Worm (Caenorhabditis elegans) whole organism, late embryonic: ENCODE results near the gene nhx-4.

Source experiments
- F13H6.1 ChIP-seq: sonication (generic microtip); optimal IDR thresholded peaks from 2 replicates; lab custom pipeline; 2016; ENCODE audit warnings: missing genetic modification characterization, missing compliant biosample characterization
- ceh-19 ChIP-seq: fragments of 200-800 bp; sonication (Bioruptor generic); optimal IDR thresholded peaks from 2 replicates; lab custom pipeline; 2018; ENCODE audit warnings: mild to moderate bottlenecking, missing genetic modification characterization, missing compliant biosample characterization
- ceh-2 ChIP-seq: sonication (generic microtip); optimal IDR thresholded peaks from 2 replicates; lab custom pipeline; 2016; ENCODE audit warnings: missing genotype, missing genetic modification characterization, missing compliant biosample characterization
- ceh-22 ChIP-seq: sonication (generic microtip); optimal IDR thresholded peaks from 2 replicates; lab custom pipeline; 2017; ENCODE audit warnings: missing biosample characterization, missing genetic modification characterization
- ceh-24 ChIP-seq: sonication (generic microtip); optimal IDR thresholded peaks from 2 replicates; lab custom pipeline; 2016; ENCODE audit warnings: mild to moderate bottlenecking, missing genetic modification characterization, missing compliant biosample characterization
- ceh-31 ChIP-seq: sonication (generic microtip); optimal IDR thresholded peaks from 2 replicates; lab custom pipeline; 2016; ENCODE audit warnings: missing genetic modification characterization, missing compliant biosample characterization
- ceh-34 ChIP-seq: sonication (generic microtip); optimal IDR thresholded peaks from 2 replicates; lab custom pipeline; 2016; ENCODE audit warnings: mild to moderate bottlenecking, missing genetic modification characterization, missing compliant biosample characterization
- ceh-48 ChIP-seq: sonication (generic microtip); optimal IDR thresholded peaks from 2 replicates; lab custom pipeline; 2016; ENCODE audit warnings: missing genetic modification characterization, inconsistent platforms, missing compliant biosample characterization
- ceh-9 ChIP-seq: sonication (generic microtip); optimal IDR thresholded peaks from 2 replicates; lab custom pipeline; 2016; ENCODE audit warnings: mild to moderate bottlenecking, missing genetic modification characterization, inconsistent platforms, missing compliant biosample characterization
- che-1 ChIP-seq: sonication (generic microtip); optimal IDR thresholded peaks from 2 replicates; lab custom pipeline; 2016; ENCODE audit warnings: mild to moderate bottlenecking, missing genetic modification characterization, missing compliant biosample characterization
- dve-1 ChIP-seq: sonication (generic microtip); optimal IDR thresholded peaks from 2 replicates; lab custom pipeline; 2017; ENCODE audit warnings: antibody characterized with exemption, mild to moderate bottlenecking, missing genetic modification characterization, missing compliant biosample characterization
- elt-4 ChIP-seq: sonication (generic microtip); optimal IDR thresholded peaks from 2 replicates; lab custom pipeline; 2016; ENCODE audit warnings: missing genetic modification characterization, missing compliant biosample characterization
- ets-4 ChIP-seq: sonication (generic microtip); optimal IDR thresholded peaks from 2 replicates; lab custom pipeline; 2016; ENCODE audit warnings: missing genetic modification characterization, missing compliant biosample characterization
- fkh-6 ChIP-seq: sonication (generic microtip); optimal IDR thresholded peaks from 2 replicates; lab custom pipeline; 2016; ENCODE audit warnings: missing genetic modification characterization, missing compliant biosample characterization
- hlh-30 ChIP-seq: sonication (generic microtip); optimal IDR thresholded peaks from 2 replicates; lab custom pipeline; 2017; ENCODE audit warnings: antibody characterized with exemption, missing genetic modification characterization, missing compliant biosample characterization; ENCODE audit not compliant: insufficient read depth
- hlh-6 ChIP-seq: sonication (generic microtip); optimal IDR thresholded peaks from 2 replicates; lab custom pipeline; 2016; ENCODE audit warnings: missing genotype, missing genetic modification characterization, missing compliant biosample characterization
- hlh-8 ChIP-seq: sonication (generic microtip); optimal IDR thresholded peaks from 2 replicates; lab custom pipeline; 2016; ENCODE audit warnings: missing genotype, missing genetic modification characterization, missing compliant biosample characterization
- lim-6 ChIP-seq: sonication (generic microtip); optimal IDR thresholded peaks from 2 replicates; lab custom pipeline; 2016; ENCODE audit warnings: missing genetic modification characterization, missing compliant biosample characterization
- mec-3 ChIP-seq: sonication (generic microtip); optimal IDR thresholded peaks from 2 replicates; lab custom pipeline; 2016; ENCODE audit warnings: borderline replicate concordance, missing genetic modification characterization, missing compliant biosample characterization
- nfya-1 ChIP-seq: sonication (generic microtip); optimal IDR thresholded peaks from 2 replicates; lab custom pipeline; 2017; ENCODE audit warnings: missing genetic modification characterization, mild to moderate bottlenecking, missing compliant biosample characterization, antibody characterized with exemption, moderate library complexity
- npax-4 ChIP-seq: sonication (generic microtip); optimal IDR thresholded peaks from 2 replicates; lab custom pipeline; 2016; ENCODE audit warnings: missing genetic modification characterization, missing compliant biosample characterization
- pat-9 ChIP-seq: fragments of 200-800 bp; sonication (Bioruptor generic); optimal IDR thresholded peaks from 2 replicates; lab custom pipeline; 2018; ENCODE audit warnings: mild to moderate bottlenecking, missing genetic modification characterization, moderate library complexity, missing compliant biosample characterization
- pha-2 ChIP-seq: sonication (generic microtip); optimal IDR thresholded peaks from 2 replicates; lab custom pipeline; 2017; ENCODE audit warnings: mild to moderate bottlenecking, missing genetic modification characterization, missing compliant biosample characterization
- pha-4 ChIP-seq: fragments of 150-350 bp; optimal IDR thresholded peaks from 2 replicates; lab custom pipeline; 2018; ENCODE audit warnings: missing biosample characterization, missing genetic modification reagents, missing genetic modification characterization
- rnt-1 ChIP-seq: sonication (generic microtip); optimal IDR thresholded peaks from 2 replicates; lab custom pipeline; 2016; ENCODE audit warnings: missing genetic modification characterization, missing compliant biosample characterization
- sox-4 ChIP-seq: sonication (generic microtip); optimal IDR thresholded peaks from 2 replicates; lab custom pipeline; 2017; ENCODE audit warnings: mild to moderate bottlenecking, missing genetic modification characterization, inconsistent platforms, missing compliant biosample characterization
- tbx-2 ChIP-seq: sonication (generic microtip); optimal IDR thresholded peaks from 2 replicates; lab custom pipeline; 2016; ENCODE audit warnings: missing genetic modification characterization, missing compliant biosample characterization
- unc-3 ChIP-seq, 2 experiments: fragments of 200-800 bp in 1 of 2; sonication (Bioruptor generic) in 1 of 2; sonication (generic microtip) in 1 of 2; conservative IDR thresholded peaks in 1 of 2; optimal IDR thresholded peaks in 1 of 2; 2 replicates each; pipeline versions ENCODE4 v1.3.6 to Lab custom; 2016 to 2022; ENCODE audit warnings: missing compliant biosample characterization in 2 of 2, missing genetic modification characterization in 2 of 2, missing genetic modification reagents in 1 of 2
- unc-42 ChIP-seq: sonication (generic microtip); optimal IDR thresholded peaks from 2 replicates; lab custom pipeline; 2016; ENCODE audit warnings: missing genotype, missing genetic modification characterization, missing compliant biosample characterization
- ztf-16 ChIP-seq: sonication (generic microtip); optimal IDR thresholded peaks from 2 replicates; lab custom pipeline; 2017; ENCODE audit warnings: missing genetic modification characterization, missing compliant biosample characterization

The nhx-4 gene

ce11 chrX:6963842-6964241, 49.8 kb downstream of the nhx-4 start:
- TF ChIP-seq hlh-6, result no peak
- TF ChIP-seq unc-42 (tag; lab: Kevin White, UChicago), result peak; percentile 81
- TF ChIP-seq, all 69 proteins: peak for 1

DNA sequence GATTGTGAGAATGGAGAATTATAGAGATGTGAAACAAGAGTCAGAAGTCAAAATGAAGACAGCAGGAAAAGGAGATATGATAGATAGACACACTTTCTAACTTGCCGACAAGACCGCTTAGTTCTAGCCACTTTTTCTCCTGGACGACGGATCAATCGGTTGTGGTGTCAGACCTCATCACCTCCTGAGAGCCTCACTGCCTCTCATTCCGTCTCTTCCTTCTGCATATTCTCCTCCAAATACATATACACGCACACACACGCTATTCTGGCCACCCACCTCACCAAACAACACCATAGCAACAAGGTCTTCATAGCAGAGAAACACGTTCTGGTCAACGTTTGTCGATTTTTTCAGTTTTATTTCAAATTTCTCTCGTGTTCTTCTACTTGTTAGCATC, 53.0 kb downstream of the nhx-4 start, which contains the start of gene F01E11.3:
Gene F01E11.3 (plus strand): TSS at position 301 of the 400 bp plus-strand sequence.
- TF ChIP-seq ceh-19 (GFP tag; lab: Kevin White, UChicago) (no peak), pat-9 (tag; lab: Kevin White, UChicago) (no peak), elt-4 (tag; lab: Kevin White, UChicago) (no peak), ets-4 (tag; lab: Kevin White, UChicago) (no peak), ceh-31 (tag; lab: Kevin White, UChicago) (no peak), ceh-22 (tag; lab: Kevin White, UChicago) (no peak), F13H6.1 (tag; lab: Kevin White, UChicago) (no peak), npax-4 (tag; lab: Kevin White, UChicago) (no peak), fkh-6 (no peak), sox-4 (tag; lab: Kevin White, UChicago) (no peak)

DNA sequence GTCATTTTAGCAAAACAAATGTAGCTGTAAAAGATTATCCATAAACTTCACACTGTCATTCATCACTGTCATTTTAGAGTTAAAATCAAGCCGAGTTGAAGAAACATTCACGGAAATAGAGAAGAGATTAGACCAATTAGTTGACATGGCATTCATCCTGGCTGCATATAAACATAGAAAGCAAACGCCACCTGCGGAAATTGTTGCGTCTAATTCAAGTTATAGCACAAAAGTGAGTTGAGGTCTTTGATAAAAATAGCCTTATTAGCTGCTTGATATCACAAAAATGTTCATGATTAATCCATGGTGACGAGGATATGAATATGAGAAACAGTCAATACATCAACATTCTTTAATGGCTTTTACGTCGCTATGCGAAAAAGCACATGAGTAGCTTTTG, 54.5 kb downstream of the nhx-4 start:
- TF ChIP-seq ceh-22 (tag; lab: Kevin White, UChicago) (no peak), npax-4 (tag; lab: Kevin White, UChicago) (no peak), ceh-9 (no peak), unc-3 (GFP tag; conservative IDR thresholded peaks at IDR 0.05; lab: Robert Waterston, UW) (no peak), unc-3 (tag; optimal IDR thresholded peaks at IDR 0.05; lab: Kevin White, UChicago) (no peak), pha-4 (no peak), che-1 (tag; lab: Kevin White, UChicago) (no peak), ceh-2 (tag; lab: Kevin White, UChicago) (no peak), nfya-1 (no peak), ceh-34 (tag; lab: Kevin White, UChicago) (no peak), hlh-30 (tag; lab: Kevin White, UChicago) (no peak), hlh-8 (tag; lab: Kevin White, UChicago) (no peak), ztf-16 (tag; lab: Kevin White, UChicago) (no peak), rnt-1 (tag; lab: Kevin White, UChicago) (no peak), elt-4 (tag; lab: Kevin White, UChicago) (no peak), ceh-24 (no peak), pha-2 (no peak), tbx-2 (no peak), dve-1 (no peak), ceh-48 (tag; lab: Kevin White, UChicago) (no peak), pat-9 (tag; lab: Kevin White, UChicago) (no peak)

ce11 chrX:6970134-6970533, 56.0 kb downstream of the nhx-4 start:
- TF ChIP-seq unc-42 (tag; lab: Kevin White, UChicago) (peak; percentile 66), lim-6 (tag; lab: Kevin White, UChicago) (no peak), mec-3 (tag; lab: Kevin White, UChicago) (no peak), sox-4 (tag; lab: Kevin White, UChicago) (no peak)
- TF ChIP-seq, all 69 proteins: peak for 1
